Fruit fly (Drosophila melanogaster): ENCODE data around the gene CG15743.

CG15743 gene

DNA sequence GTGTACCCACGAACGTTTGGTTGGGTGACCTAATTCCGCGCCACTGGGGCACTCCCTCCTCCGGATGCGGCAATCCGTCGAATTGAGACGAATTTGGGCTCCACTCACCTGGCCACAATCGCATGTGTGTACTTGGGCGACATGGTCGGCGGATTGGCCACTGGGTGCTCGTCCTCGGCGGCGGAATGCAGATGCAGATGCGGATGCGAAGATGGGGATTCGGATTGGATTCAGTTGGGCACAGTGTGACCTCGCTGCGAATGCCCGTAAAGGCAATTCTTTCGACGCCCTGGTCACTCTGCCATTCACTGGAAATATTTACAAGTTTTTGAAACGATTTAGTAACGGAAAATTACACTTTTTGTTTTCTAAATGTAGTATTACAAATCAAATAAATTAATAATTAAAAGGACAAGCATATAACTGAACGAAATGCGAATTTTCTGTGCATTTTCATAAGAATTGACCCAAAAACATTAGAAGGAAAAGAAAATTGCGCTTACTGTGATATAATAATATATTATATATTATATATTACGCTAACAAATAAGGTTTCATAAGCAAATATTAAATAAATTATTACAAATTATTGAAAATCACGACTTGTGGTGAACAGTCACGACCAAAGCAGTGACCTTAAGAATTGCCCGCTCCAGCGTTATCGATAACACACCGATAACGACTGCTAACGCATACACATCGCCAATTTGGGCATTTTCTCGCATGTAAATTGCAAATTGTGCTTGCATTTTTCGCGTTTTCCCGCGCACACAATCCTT, 11.1 kb downstream of the CG15743 start, which contains the start of gene CG1622 (continued):
- TF ChIP-seq CG8388 (GFP tag; optimal IDR thresholded peaks at IDR 0.05) (peak; percentile 15), Dbx (GFP tag; IDR thresholded peaks at IDR 0.05) (peak; percentile 67; the same call in 2 of the 3 replicates), dpn (GFP tag; optimal IDR thresholded peaks at IDR 0.05) (peak in 1 of 2 experiments; percentile 41), CG14860 (GFP tag; IDR thresholded peaks at IDR 0.05; ENCODE audit: partially characterized antibody) (0 out of 3 replicates have a peak, but pooled peaks have one; percentile 22), CG7556 (GFP tag; optimal IDR thresholded peaks at IDR 0.05) (peak; percentile 39), row (GFP tag; IDR thresholded peaks at IDR 0.05) (peak; percentile 83), hbn (GFP tag; IDR thresholded peaks at IDR 0.05; ENCODE audit: partially characterized antibody) (no peak), CG11696 (GFP tag; IDR thresholded peaks at IDR 0.05) (no peak), Abd-B (GFP tag; optimal IDR thresholded peaks at IDR 0.05) (peak; percentile 1), Rfx (GFP tag; IDR thresholded peaks at IDR 0.05) (peak; percentile 81), E2f1 (GFP tag; IDR thresholded peaks at IDR 0.05) (peak; percentile 38; the same call in 1 of the 2 replicates), pum (GFP tag; optimal IDR thresholded peaks at IDR 0.05) (no peak), CG7372 (GFP tag; IDR thresholded peaks at IDR 0.05) (0 out of 2 replicates have a peak, but pooled peaks have one; percentile 24), Meics (GFP tag; optimal IDR thresholded peaks at IDR 0.05) (peak; percentile 17), Gug (GFP tag; IDR thresholded peaks at IDR 0.05) (peak; percentile 60; the same call in 2 of the 4 replicates), CG31388 (GFP tag; optimal IDR thresholded peaks at IDR 0.05) (no peak), CG3995 (GFP tag; optimal IDR thresholded peaks at IDR 0.05) (peak; percentile 97), Tbp (GFP tag; optimal IDR thresholded peaks at IDR 0.05) (no peak), CG32532 (GFP tag; IDR thresholded peaks at IDR 0.05) (peak; percentile 65), grau (tag; optimal IDR thresholded peaks at IDR 0.05) (peak; percentile 68), B-H2 (GFP tag; optimal IDR thresholded peaks at IDR 0.05) (no peak), E2f2 (GFP tag; IDR thresholded peaks at IDR 0.05) (peak; percentile 28; the same call in 1 of the 2 replicates), bsh (GFP tag; optimal IDR thresholded peaks at IDR 0.05) (peak in 1 of 2 experiments; percentile 16), CG34224 (GFP tag; IDR thresholded peaks at IDR 0.05; ENCODE audit: partially characterized antibody) (peak; percentile 41; the same call in 1 of the 3 replicates), Ssrp (tag; optimal IDR thresholded peaks at IDR 0.05) (peak; percentile 17), CG10565 (GFP tag; optimal IDR thresholded peaks at IDR 0.05) (no peak), nerfin-2 (GFP tag; IDR thresholded peaks at IDR 0.05; ENCODE audit: partially characterized antibody) (no peak), onecut (GFP tag; IDR thresholded peaks at IDR 0.05) (no peak), Sry-β (GFP tag; optimal IDR thresholded peaks at IDR 0.05) (peak; percentile 51), Dref (GFP tag; IDR thresholded peaks at IDR 0.05) (peak; percentile 80)

- no peak for TF ChIP-seq lov (optimal IDR thresholded peaks at IDR 0.05)
- TF ChIP-seq lov (GFP tag; IDR thresholded peaks at IDR 0.05): no peak
- TF ChIP-seq sc (optimal IDR thresholded peaks at IDR 0.05): no peak
- TF ChIP-seq sc (GFP tag; optimal IDR thresholded peaks at IDR 0.05): no peak
- no peak for TF ChIP-seq Blimp-1 (GFP tag; optimal IDR thresholded peaks at IDR 0.05)
- no peak for TF ChIP-seq jumu (GFP tag; optimal IDR thresholded peaks at IDR 0.05)
- no peak for TF ChIP-seq dati (GFP tag; IDR thresholded peaks at IDR 0.05)
- no peak for TF ChIP-seq en (GFP tag; optimal IDR thresholded peaks at IDR 0.05)
- TF ChIP-seq NC2β (GFP tag; optimal IDR thresholded peaks at IDR 0.05): no peak
- TF ChIP-seq lbe (GFP tag; optimal IDR thresholded peaks at IDR 0.05): no peak
- no peak for TF ChIP-seq pum (GFP tag; optimal IDR thresholded peaks at IDR 0.05)
- no peak for TF ChIP-seq CG10147 (GFP tag; optimal IDR thresholded peaks at IDR 0.05)
- no peak for TF ChIP-seq CG12071 (GFP tag; optimal IDR thresholded peaks at IDR 0.05)
- no peak for TF ChIP-seq nmo (GFP tag; optimal IDR thresholded peaks at IDR 0.05)
- TF ChIP-seq CG4360 (GFP tag; IDR thresholded peaks at IDR 0.05): 0 out of 2 replicates have a peak, but pooled peaks have one; percentile 34
- TF ChIP-seq CG3838 (GFP tag; optimal IDR thresholded peaks at IDR 0.05): no peak
- TF ChIP-seq gce (GFP tag; IDR thresholded peaks at IDR 0.05): no peak
- TF ChIP-seq H2.0 (GFP tag; IDR thresholded peaks at IDR 0.05): no peak
- no peak for TF ChIP-seq Fer3 (tag; optimal IDR thresholded peaks at IDR 0.05)
- TF ChIP-seq pros (GFP tag; optimal IDR thresholded peaks at IDR 0.05): no peak
Measured at dm6 chrX:13300835-13301502, 15.5 kb downstream of the CG15743 start.

Data from whole organism, embryonic.